Fruit fly (Drosophila melanogaster): Measurements from ENCODE around the gene disco-r.

The disco-r gene

dm6 chrX:16148974-16149373 lies at the start of gene disco-r (continued):
- TF ChIP-seq CG2712 (tag; optimal IDR thresholded peaks at IDR 0.05) (no peak), CG16815 (GFP tag; optimal IDR thresholded peaks at IDR 0.05) (no peak), CG42726 (GFP tag; IDR thresholded peaks at IDR 0.05; ENCODE audit: partially characterized antibody) (0 out of 2 replicates have a peak, but pooled peaks have one; percentile 10), Ets65A (GFP tag) (no peak), tap (tag; optimal IDR thresholded peaks at IDR 0.05) (no peak), sob (GFP tag; IDR thresholded peaks at IDR 0.05) (peak; percentile 24; the same call in 1 of the 2 replicates), Oli (tag; optimal IDR thresholded peaks at IDR 0.05) (no peak), Fer1 (GFP tag; optimal IDR thresholded peaks at IDR 0.05) (no peak), CG13424 (tag; optimal IDR thresholded peaks at IDR 0.05) (no peak), trem (tag; optimal IDR thresholded peaks at IDR 0.05) (no peak), CG7987 (GFP tag; optimal IDR thresholded peaks at IDR 0.05) (no peak), D (optimal IDR thresholded peaks at IDR 0.05) (peak; percentile 75), D (GFP tag; optimal IDR thresholded peaks at IDR 0.05) (no peak), Nf-YA (GFP tag; IDR thresholded peaks at IDR 0.05) (peak; percentile 82), CG7271 (tag; optimal IDR thresholded peaks at IDR 0.05) (no peak), CG15601 (tag; optimal IDR thresholded peaks at IDR 0.05) (no peak), sr (GFP tag; IDR thresholded peaks at IDR 0.05) (peak; percentile 50; the same call in 1 of the 3 replicates), CG14014 (GFP tag; IDR thresholded peaks at IDR 0.05) (no peak), CG4617 (GFP tag; optimal IDR thresholded peaks at IDR 0.05; ENCODE audit: borderline replicate concordance) (no peak), unc-4 (GFP tag; IDR thresholded peaks at IDR 0.05; ENCODE audit: partially characterized antibody) (no peak), CG18619 (GFP tag; optimal IDR thresholded peaks at IDR 0.05) (no peak), tgo (GFP tag; IDR thresholded peaks at IDR 0.05) (no peak), CG6254 (GFP tag; optimal IDR thresholded peaks at IDR 0.05) (no peak), CG8290 (GFP tag; optimal IDR thresholded peaks at IDR 0.05) (no peak), CG8290 (tag; optimal IDR thresholded peaks at IDR 0.05) (peak in 1 of 2 experiments; percentile 51), CG7372 (GFP tag; IDR thresholded peaks at IDR 0.05) (no peak), dysf (GFP tag; IDR thresholded peaks at IDR 0.05) (no peak), Max (GFP tag; optimal IDR thresholded peaks at IDR 0.05) (no peak), CG17912 (GFP tag; optimal IDR thresholded peaks at IDR 0.05) (no peak), lbe (GFP tag; optimal IDR thresholded peaks at IDR 0.05) (no peak), klu (GFP tag; IDR thresholded peaks at IDR 0.05) (no peak), eve (GFP tag; optimal IDR thresholded peaks at IDR 0.05) (no peak), CG1233 (GFP tag; optimal IDR thresholded peaks at IDR 0.05) (no peak), MBD-R2 (GFP tag; IDR thresholded peaks at IDR 0.05) (no peak), Chrac-16 (GFP tag; optimal IDR thresholded peaks at IDR 0.05) (no peak), cg (GFP tag; optimal IDR thresholded peaks at IDR 0.05) (peak; percentile 99), Gug (GFP tag; IDR thresholded peaks at IDR 0.05) (no peak), sima (GFP tag; optimal IDR thresholded peaks at IDR 0.05) (no peak), Mes4 (GFP tag; optimal IDR thresholded peaks at IDR 0.05) (no peak), gsb (GFP tag; IDR thresholded peaks at IDR 0.05) (no peak), inv (GFP tag; IDR thresholded peaks at IDR 0.05; ENCODE audit: partially characterized antibody) (no peak), CG13287 (GFP tag; IDR thresholded peaks at IDR 0.05; ENCODE audit: partially characterized antibody) (peak; percentile 35; the same call in 1 of the 2 replicates), CG9609 (GFP tag; optimal IDR thresholded peaks at IDR 0.05) (no peak), nmo (GFP tag; optimal IDR thresholded peaks at IDR 0.05) (no peak), CG10565 (GFP tag; optimal IDR thresholded peaks at IDR 0.05) (no peak), CG2116 (GFP tag; optimal IDR thresholded peaks at IDR 0.05) (no peak), knrl (GFP tag; IDR thresholded peaks at IDR 0.05; ENCODE audit: partially characterized antibody) (peak; percentile 35; the same call in 1 of the 3 replicates), CG9437 (GFP tag; optimal IDR thresholded peaks at IDR 0.05) (no peak), CHES-1-like (GFP tag; optimal IDR thresholded peaks at IDR 0.05) (peak; percentile 7), CG12155 (GFP tag; optimal IDR thresholded peaks at IDR 0.05) (peak; percentile 85), her (GFP tag; optimal IDR thresholded peaks at IDR 0.05) (no peak), CG12942 (GFP tag; optimal IDR thresholded peaks at IDR 0.05) (no peak)

All from whole organism, embryonic.